Fruit fly (Drosophila melanogaster) S2 (cell line): ENCODE measurements around the gene CG34180.

Experiments
- CG8478 ChIP-seq: fragments of >200 bp; optimal IDR thresholded peaks from 2 replicates; lab custom pipeline; 2018
- CTCF ChIP-seq, 2 experiments: fragments of >200 bp; optimal IDR thresholded peaks; 2 replicates each; lab custom pipeline; 2018

CG34180 gene

DNA sequence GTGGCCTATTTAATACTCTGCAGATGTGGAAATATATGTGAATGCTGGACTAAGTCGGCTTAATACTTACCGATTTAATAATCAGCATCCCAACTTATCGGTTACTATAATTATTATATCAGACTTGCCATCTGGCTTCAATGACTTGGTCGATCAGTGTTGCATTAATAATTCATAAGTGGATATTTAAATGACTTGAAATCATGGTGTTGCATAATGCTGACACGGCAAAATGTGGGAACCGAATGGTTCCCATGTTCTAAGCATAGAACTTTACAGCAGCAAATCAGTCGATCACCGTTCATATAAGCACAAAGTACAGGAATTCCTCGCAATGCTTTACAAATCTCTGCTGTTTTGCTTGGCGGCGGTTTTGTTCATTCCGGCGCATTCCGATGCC is at the start of gene CG34180:
CG34180 (plus strand) TSS at position 301 of the 400 bp plus-strand sequence.
- TF ChIP-seq CG8478 (lab: Kevin White, UChicago) (no peak), CTCF (optimal IDR thresholded peaks at IDR 0.05; lab: Kevin White, UChicago) (no peak)

- no peak for TF ChIP-seq CTCF (optimal IDR thresholded peaks at IDR 0.05; lab: Kevin White, UChicago)
- no peak for TF ChIP-seq CG8478 (lab: Kevin White, UChicago)
These were observed 47.8 kb upstream of the CG34180 start, which contains the start of gene CG9098 for dm6 chr2L:6012303-6013070. CG9098 (minus strand) TSS chr2L:6012338.

dm6 chr2L:6013071-6013417 is 47.3 kb upstream of the CG34180 start:
- no peak for TF ChIP-seq CG8478 (lab: Kevin White, UChicago)
- peak; percentile 24 to 34 for TF ChIP-seq CTCF (optimal IDR thresholded peaks at IDR 0.05; lab: Kevin White, UChicago)

- TF ChIP-seq CTCF (optimal IDR thresholded peaks at IDR 0.05; lab: Kevin White, UChicago) (no peak), CG8478 (lab: Kevin White, UChicago) (no peak)
These were observed 40.8 kb upstream of the CG34180 start, which contains the start of gene H2.0 for dm6 chr2L:6019352-6020131. H2.0 (minus strand) TSS chr2L:6019402.

- TF ChIP-seq CG8478 (lab: Kevin White, UChicago) = no peak
- TF ChIP-seq CTCF (optimal IDR thresholded peaks at IDR 0.05; lab: Kevin White, UChicago) = no peak
These were observed 39.8 kb upstream of the CG34180 start, which contains the start of gene CG13996 for dm6 chr2L:6020535-6020934. CG13996 (plus strand) TSS chr2L:6020835.

dm6 chr2L:6022793-6023192 is 37.5 kb upstream of the CG34180 start:
- TF ChIP-seq CTCF (optimal IDR thresholded peaks at IDR 0.05; lab: Kevin White, UChicago) = no peak
- no peak for TF ChIP-seq CG8478 (lab: Kevin White, UChicago)

- peak in 1 of 2 experiments; percentile 37 for TF ChIP-seq CTCF (optimal IDR thresholded peaks at IDR 0.05; lab: Kevin White, UChicago)
- TF ChIP-seq CG8478 (lab: Kevin White, UChicago) = no peak
These were observed 35.9 kb upstream of the CG34180 start, which contains the start of gene CG9107 for dm6 chr2L:6024345-6024907. CG9107 (minus strand) TSS chr2L:6024539.

DNA sequence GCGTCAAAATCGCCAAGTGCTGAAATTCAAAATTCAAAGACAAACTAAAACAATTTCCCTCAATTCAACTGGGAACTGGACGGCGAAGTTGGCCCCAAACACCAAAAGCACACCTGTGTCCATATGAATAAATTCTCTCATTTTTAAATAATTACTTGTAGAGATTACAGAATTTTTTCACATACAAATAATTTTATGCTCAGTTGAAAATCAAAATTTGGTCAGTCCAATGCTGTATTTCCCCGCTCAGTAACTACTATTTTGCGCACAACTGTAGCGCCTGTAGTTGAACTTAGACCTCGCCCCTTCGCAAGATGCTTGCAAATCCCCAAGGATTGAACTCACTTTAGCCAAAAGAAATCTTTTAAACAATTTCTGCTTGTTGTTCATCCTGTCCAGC is 31.6 kb upstream of the CG34180 start:
- no peak for TF ChIP-seq CTCF (optimal IDR thresholded peaks at IDR 0.05; lab: Kevin White, UChicago)
- no peak for TF ChIP-seq CG8478 (lab: Kevin White, UChicago)

DNA sequence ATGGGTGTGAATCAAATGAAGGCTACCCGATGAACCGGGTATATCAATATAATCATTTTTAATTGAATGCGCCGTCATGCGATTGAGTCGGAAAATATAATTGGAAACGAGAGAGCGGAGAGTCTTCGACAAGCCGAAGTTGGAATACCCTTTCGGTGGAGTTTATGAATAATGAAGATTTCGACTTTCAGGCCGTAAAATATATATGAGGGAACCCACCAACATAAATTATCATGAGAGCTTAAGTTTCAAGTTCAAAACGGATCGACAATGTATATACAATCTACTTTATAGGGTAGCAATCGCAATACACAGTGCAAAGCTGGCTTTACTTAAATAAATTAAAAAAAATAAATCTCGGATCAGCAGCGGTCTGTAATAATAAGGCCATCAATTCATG is 28.5 kb upstream of the CG34180 start:
- no peak for TF ChIP-seq CTCF (optimal IDR thresholded peaks at IDR 0.05; lab: Kevin White, UChicago)
- TF ChIP-seq CG8478 (lab: Kevin White, UChicago) = no peak

DNA sequence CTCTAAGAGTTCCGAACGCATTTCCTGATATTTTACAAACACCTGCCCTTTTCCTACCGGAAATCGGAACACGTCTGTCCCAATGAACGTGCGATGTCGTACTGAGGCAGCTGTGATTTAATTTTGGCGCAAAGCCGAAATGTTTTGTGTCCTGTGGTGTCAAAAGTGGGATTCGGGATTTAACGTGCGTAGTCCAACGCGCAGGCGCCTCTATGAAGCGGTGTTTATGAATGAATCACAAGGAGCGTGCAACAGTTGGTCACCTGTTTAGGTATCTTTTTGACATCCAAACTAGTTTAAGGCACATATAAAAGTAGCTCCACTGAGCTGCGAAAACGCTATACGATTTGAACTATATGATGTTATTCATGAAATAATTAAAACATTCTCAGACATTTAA is 26.0 kb upstream of the CG34180 start, which contains the start of gene CG9109:
CG9109 (minus strand) TSS at position 80 of the 400 bp plus-strand sequence.
- no peak for TF ChIP-seq CTCF (optimal IDR thresholded peaks at IDR 0.05; lab: Kevin White, UChicago)
- no peak for TF ChIP-seq CG8478 (lab: Kevin White, UChicago)

- TF ChIP-seq CG8478 (lab: Kevin White, UChicago) = no peak
- TF ChIP-seq CTCF (optimal IDR thresholded peaks at IDR 0.05; lab: Kevin White, UChicago) = no peak
These were observed 25.2 kb upstream of the CG34180 start for dm6 chr2L:6035155-6035554.

DNA sequence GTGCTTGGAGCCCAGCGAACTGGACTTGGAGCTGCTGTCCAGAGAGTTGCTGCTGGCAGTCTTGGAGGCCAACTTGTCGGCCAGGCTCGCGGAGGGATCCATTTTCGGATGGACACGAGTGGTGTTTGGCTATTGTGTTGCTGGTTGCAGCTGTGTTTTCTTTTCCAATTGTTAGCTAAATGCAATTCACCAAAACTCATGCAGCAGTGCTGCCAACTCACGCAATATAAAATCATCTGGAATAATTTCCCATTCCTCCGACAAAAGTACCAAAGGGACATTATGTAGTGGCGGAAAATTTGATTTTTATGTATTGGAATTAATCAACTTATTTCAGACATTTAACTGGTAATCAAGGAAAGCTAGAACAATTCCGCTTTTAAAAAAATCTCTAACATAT is 23.6 kb upstream of the CG34180 start, which contains the start of gene mtm:
mtm (minus strand) TSS at position 306 of the 400 bp plus-strand sequence.
- TF ChIP-seq CTCF (optimal IDR thresholded peaks at IDR 0.05; lab: Kevin White, UChicago) (no peak), CG8478 (lab: Kevin White, UChicago) (no peak)

dm6 chr2L:6037830-6038229 is 22.5 kb upstream of the CG34180 start, which contains the start of the genes CG9117 and CG31643:
CG9117 (minus strand) TSS chr2L:6037902.
CG31643 (plus strand) TSS chr2L:6038117.
- TF ChIP-seq CTCF (optimal IDR thresholded peaks at IDR 0.05; lab: Kevin White, UChicago) = no peak
- no peak for TF ChIP-seq CG8478 (lab: Kevin White, UChicago)

DNA sequence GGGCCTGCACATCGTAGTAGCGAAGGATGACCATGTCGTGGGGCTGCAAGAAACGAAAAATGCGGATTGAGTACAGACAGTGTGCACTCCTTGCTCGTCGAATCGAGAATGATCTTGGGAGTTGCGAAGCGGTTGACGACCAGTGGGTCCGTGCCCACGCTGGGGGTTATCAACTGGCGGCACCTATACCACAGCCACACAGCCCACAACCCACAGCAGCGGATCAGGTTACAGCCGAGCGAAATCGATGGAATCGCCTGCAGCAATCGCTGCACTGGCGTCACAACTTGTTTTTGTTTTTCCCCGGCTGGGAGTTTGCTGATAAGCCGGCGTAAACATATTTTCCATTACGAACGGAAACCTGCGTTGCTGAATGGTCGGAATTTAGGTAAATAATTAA is 14.8 kb upstream of the CG34180 start:
- no peak for TF ChIP-seq CG8478 (lab: Kevin White, UChicago)
- TF ChIP-seq CTCF (optimal IDR thresholded peaks at IDR 0.05; lab: Kevin White, UChicago) = no peak
